Worm (Caenorhabditis elegans) whole organism, L3 larva: ENCODE results near the gene mpst-1.

ENCODE experiments used
- ceh-82 ChIP-seq: fragments of 150-350 bp; optimal IDR thresholded peaks from 2 replicates; lab custom pipeline; 2014; ENCODE audit warnings: missing biosample characterization, missing genetic modification characterization
- nhr-25 ChIP-seq: sonication (generic microtip); optimal IDR thresholded peaks from 2 replicates; lab custom pipeline; 2017; ENCODE audit warnings: missing biosample characterization, missing genetic modification characterization
- sea-2 ChIP-seq: fragments of 150-350 bp; sonication (generic microtip); optimal IDR thresholded peaks from 4 replicates; lab custom pipeline; 2014; ENCODE audit warnings: missing biosample characterization, missing genetic modification reagents, missing genetic modification characterization
- skn-1 ChIP-seq: fragments of 150-350 bp; optimal IDR thresholded peaks from 2 replicates; lab custom pipeline; 2014; ENCODE audit warnings: missing biosample characterization, missing genetic modification characterization
- unc-39 ChIP-seq: sonication (generic microtip); optimal IDR thresholded peaks from 4 replicates; lab custom pipeline; 2017; ENCODE audit warnings: missing biosample characterization, missing genetic modification characterization

DNA sequence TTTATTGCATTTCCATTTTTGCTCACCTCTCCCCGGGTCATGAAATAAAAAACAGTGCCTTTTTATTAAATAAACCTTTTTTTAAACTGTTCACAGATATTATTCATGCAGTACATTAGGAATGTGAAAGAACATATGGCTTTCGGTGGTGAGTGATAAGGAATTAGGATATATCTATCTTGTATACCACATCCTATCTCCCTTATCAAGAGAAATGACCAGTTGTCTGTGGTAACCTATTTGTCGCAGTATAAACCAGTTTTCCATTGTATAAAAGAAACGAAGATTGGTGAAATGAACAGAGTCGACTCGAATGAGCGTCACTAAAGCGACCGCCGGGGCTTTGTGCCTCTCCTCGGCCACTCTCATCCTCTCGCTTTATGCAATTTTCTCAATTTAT is 2.4 kb upstream of the mpst-1 start, which contains the start of gene col-158:
- TF ChIP-seq ceh-82 (tag; lab: Kevin White, UChicago) (no peak), nhr-25 (tag; lab: Kevin White, UChicago) (no peak), unc-39 (tag; lab: Kevin White, UChicago) (no peak), skn-1 (tag; lab: Kevin White, UChicago) (no peak), sea-2 (GFP tag; lab: Kevin White, UChicago) (no peak)
